Fruit fly (Drosophila melanogaster): ENCODE measurements around the gene CG10163.

Gene CG10163

dm6 chr3L:6217806-6218205, 40.8 kb downstream of the CG10163 start, which contains the start of gene LanA (continued):
- TF ChIP-seq MTF-1 (GFP tag; optimal IDR thresholded peaks at IDR 0.05; ENCODE audit: borderline replicate concordance) = peak; percentile 59
- 0 out of 2 replicates have a peak, but pooled peaks have one; percentile 8 for TF ChIP-seq CG32767 (GFP tag; IDR thresholded peaks at IDR 0.05)
- no peak for TF ChIP-seq jing (GFP tag; optimal IDR thresholded peaks at IDR 0.05)
- peak; percentile 2 for TF ChIP-seq mirr (GFP tag; optimal IDR thresholded peaks at IDR 0.05)
- no peak for TF ChIP-seq GATAe (GFP tag; conservative IDR thresholded peaks at IDR 0.05)
- TF ChIP-seq ato (GFP tag; IDR thresholded peaks at IDR 0.05; ENCODE audit: partially characterized antibody) = 0 out of 2 replicates have a peak, but pooled peaks have one; percentile 45
- TF ChIP-seq Oaz (GFP tag; IDR thresholded peaks at IDR 0.05) = no peak
- TF ChIP-seq CG34376 (GFP tag; optimal IDR thresholded peaks at IDR 0.05) = peak; percentile 61
- no peak for TF ChIP-seq CG31388 (GFP tag; optimal IDR thresholded peaks at IDR 0.05)
- TF ChIP-seq CG11696 (GFP tag; IDR thresholded peaks at IDR 0.05) = no peak
- no peak for TF ChIP-seq CG12104 (GFP tag; optimal IDR thresholded peaks at IDR 0.05)
- no peak for TF ChIP-seq CG10209 (GFP tag; optimal IDR thresholded peaks at IDR 0.05)
- peak; percentile 7 for TF ChIP-seq gsb-n (tag; optimal IDR thresholded peaks at IDR 0.05)
- no peak for TF ChIP-seq Dll (GFP tag; IDR thresholded peaks at IDR 0.05; ENCODE audit: partially characterized antibody)
- no peak for TF ChIP-seq CG14014 (GFP tag; IDR thresholded peaks at IDR 0.05)
- TF ChIP-seq CG4820 (GFP tag; optimal IDR thresholded peaks at IDR 0.05) = no peak
- peak; percentile 76 for TF ChIP-seq pfk (GFP tag; optimal IDR thresholded peaks at IDR 0.05)
- no peak for TF ChIP-seq tin (GFP tag; optimal IDR thresholded peaks at IDR 0.05)
- peak; percentile 15 for TF ChIP-seq lab (GFP tag; optimal IDR thresholded peaks at IDR 0.05)
- TF ChIP-seq CG15514 (GFP tag; optimal IDR thresholded peaks at IDR 0.05) = no peak
- TF ChIP-seq caup (GFP tag; optimal IDR thresholded peaks at IDR 0.05; ENCODE audit: severe bottlenecking) = peak; percentile 32
- TF ChIP-seq CG10979 (tag; optimal IDR thresholded peaks at IDR 0.05) = no peak
- TF ChIP-seq Gsc (GFP tag; IDR thresholded peaks at IDR 0.05) = no peak
- no peak for TF ChIP-seq Hmx (GFP tag; optimal IDR thresholded peaks at IDR 0.05)
- no peak for TF ChIP-seq onecut (GFP tag; IDR thresholded peaks at IDR 0.05)
- peak; percentile 27 for TF ChIP-seq kah (GFP tag; optimal IDR thresholded peaks at IDR 0.05)
- peak; percentile 65 for TF ChIP-seq Blimp-1 (GFP tag; optimal IDR thresholded peaks at IDR 0.05)
- no peak for TF ChIP-seq CG9817 (tag; optimal IDR thresholded peaks at IDR 0.05)
- no peak for TF ChIP-seq Doc2 (GFP tag; IDR thresholded peaks at IDR 0.05)
- no peak for TF ChIP-seq CG13123 (GFP tag; optimal IDR thresholded peaks at IDR 0.05)
- TF ChIP-seq CG1832 (GFP tag; optimal IDR thresholded peaks at IDR 0.05) = peak; percentile 15
- no peak for TF ChIP-seq Oli (tag; optimal IDR thresholded peaks at IDR 0.05)
- no peak for TF ChIP-seq dimm (GFP tag; IDR thresholded peaks at IDR 0.05)
- no peak for TF ChIP-seq pnt (GFP tag; optimal IDR thresholded peaks at IDR 0.05)
- no peak for TF ChIP-seq CG12071 (GFP tag; optimal IDR thresholded peaks at IDR 0.05)
- TF ChIP-seq CG1233 (GFP tag; optimal IDR thresholded peaks at IDR 0.05) = no peak
- no peak for TF ChIP-seq usp (GFP tag; optimal IDR thresholded peaks at IDR 0.05)
- no peak for TF ChIP-seq CG12769 (tag; optimal IDR thresholded peaks at IDR 0.05)
- peak; percentile 7 for TF ChIP-seq CG4707 (GFP tag; optimal IDR thresholded peaks at IDR 0.05)
- no peak for TF ChIP-seq CG33213 (GFP tag; optimal IDR thresholded peaks at IDR 0.05)
- no peak for TF ChIP-seq cg (GFP tag; optimal IDR thresholded peaks at IDR 0.05)
- no peak for TF ChIP-seq gcm (GFP tag; optimal IDR thresholded peaks at IDR 0.05)
- peak; percentile 7 for TF ChIP-seq stwl (tag; optimal IDR thresholded peaks at IDR 0.05)
- TF ChIP-seq Fer3 (tag; optimal IDR thresholded peaks at IDR 0.05) = no peak
- no peak for TF ChIP-seq hth (optimal IDR thresholded peaks at IDR 0.05)
- no peak for TF ChIP-seq wek (GFP tag; optimal IDR thresholded peaks at IDR 0.05)
- peak in 1 of 2 experiments; percentile 3 for TF ChIP-seq insv (GFP tag; optimal IDR thresholded peaks at IDR 0.05)
- no peak for TF ChIP-seq CG18599 (GFP tag; optimal IDR thresholded peaks at IDR 0.05)
- TF ChIP-seq CG7963 (GFP tag; IDR thresholded peaks at IDR 0.05; ENCODE audit: partially characterized antibody) = no peak
- TF ChIP-seq Hmr (GFP tag; optimal IDR thresholded peaks at IDR 0.05) = no peak
